Worm (Caenorhabditis elegans): ENCODE data around the gene cccp-1.

cccp-1 gene

ce11 chrIII:12428799-12429351 lies 43.8 kb upstream of the cccp-1 start:
- no peak for TF ChIP-seq hnd-1 (tag; optimal IDR thresholded peaks at IDR 0.05)
- no peak for TF ChIP-seq tbx-11 (GFP tag; IDR thresholded peaks at IDR 0.05)
- TF ChIP-seq sea-1 (GFP tag; conservative IDR thresholded peaks at IDR 0.05) = no peak
- TF ChIP-seq ceh-13 (GFP tag; optimal IDR thresholded peaks at IDR 0.05) = no peak
- no peak for TF ChIP-seq hmbx-1 (tag; optimal IDR thresholded peaks at IDR 0.05)

- peak; percentile 77 for TF ChIP-seq F13C5.2 (tag; optimal IDR thresholded peaks at IDR 0.05)
- TF ChIP-seq tra-4 (tag; optimal IDR thresholded peaks at IDR 0.05) = no peak
Measured at ce11 chrIII:12429579-12430084, 43.0 kb upstream of the cccp-1 start, which contains the start of gene snr-6. Gene snr-6, minus strand, starts transcription at chrIII:12429629.

- TF ChIP-seq flt-1 (GFP tag; IDR thresholded peaks at IDR 0.05) (no peak), hnd-1 (tag; optimal IDR thresholded peaks at IDR 0.05) (no peak), F13C5.2 (tag; optimal IDR thresholded peaks at IDR 0.05) (no peak), tbx-37 (GFP tag; conservative IDR thresholded peaks at IDR 0.05) (no peak), hmg-4 (GFP tag; optimal IDR thresholded peaks at IDR 0.05) (no peak), ets-7 (tag; optimal IDR thresholded peaks at IDR 0.05) (no peak), aly-1 (tag; optimal IDR thresholded peaks at IDR 0.05) (no peak), sea-1 (GFP tag; conservative IDR thresholded peaks at IDR 0.05) (no peak), tra-4 (tag; optimal IDR thresholded peaks at IDR 0.05) (no peak), ceh-13 (GFP tag; optimal IDR thresholded peaks at IDR 0.05) (no peak), ceh-36 (tag; optimal IDR thresholded peaks at IDR 0.05) (no peak), pes-1 (GFP tag; IDR thresholded peaks at IDR 0.05) (no peak), tbx-11 (GFP tag; IDR thresholded peaks at IDR 0.05) (no peak), scrt-1 (GFP tag; IDR thresholded peaks at IDR 0.05) (no peak), ama-1 (optimal IDR thresholded peaks at IDR 0.05) (no peak), hmbx-1 (tag; optimal IDR thresholded peaks at IDR 0.05) (no peak)
Measured at ce11 chrIII:12430209-12430608, 42.5 kb upstream of the cccp-1 start, which contains the start of gene Y49E10.16. Gene Y49E10.16, plus strand, starts transcription at chrIII:12430509.

- no peak for TF ChIP-seq flt-1 (GFP tag; IDR thresholded peaks at IDR 0.05)
- no peak for TF ChIP-seq hmg-4 (GFP tag; optimal IDR thresholded peaks at IDR 0.05)
- TF ChIP-seq ceh-13 (GFP tag; optimal IDR thresholded peaks at IDR 0.05) = no peak
Measured at ce11 chrIII:12434104-12434503, 38.6 kb upstream of the cccp-1 start, which contains the start of gene Y49E10.27. Gene Y49E10.27, plus strand, starts transcription at chrIII:12434404.

- TF ChIP-seq F13C5.2 (tag; optimal IDR thresholded peaks at IDR 0.05) = no peak
- TF ChIP-seq ets-7 (tag; optimal IDR thresholded peaks at IDR 0.05) = no peak
Measured at ce11 chrIII:12436215-12436614, 36.5 kb upstream of the cccp-1 start, which contains the start of gene fbxa-218. Gene fbxa-218, plus strand, starts transcription at chrIII:12436515.

- TF ChIP-seq sea-1 (GFP tag; conservative IDR thresholded peaks at IDR 0.05) (no peak), scrt-1 (GFP tag; IDR thresholded peaks at IDR 0.05) (no peak), ama-1 (optimal IDR thresholded peaks at IDR 0.05) (no peak), hmg-4 (GFP tag; optimal IDR thresholded peaks at IDR 0.05) (no peak), B0310.2 (tag; optimal IDR thresholded peaks at IDR 0.05) (no peak), tbx-37 (GFP tag; conservative IDR thresholded peaks at IDR 0.05) (no peak), pes-1 (GFP tag; IDR thresholded peaks at IDR 0.05) (no peak), tra-4 (tag; optimal IDR thresholded peaks at IDR 0.05) (no peak), aly-1 (tag; optimal IDR thresholded peaks at IDR 0.05) (no peak), ets-7 (tag; optimal IDR thresholded peaks at IDR 0.05) (no peak), F13C5.2 (tag; optimal IDR thresholded peaks at IDR 0.05) (no peak), tbx-11 (GFP tag; IDR thresholded peaks at IDR 0.05) (no peak), ceh-36 (tag; optimal IDR thresholded peaks at IDR 0.05) (no peak), hnd-1 (tag; optimal IDR thresholded peaks at IDR 0.05) (no peak)
Measured at ce11 chrIII:12437020-12437419, 35.7 kb upstream of the cccp-1 start.

ce11 chrIII:12439056-12439455 lies 33.6 kb upstream of the cccp-1 start:
- TF ChIP-seq tbx-11 (GFP tag; IDR thresholded peaks at IDR 0.05) (no peak), hnd-1 (tag; optimal IDR thresholded peaks at IDR 0.05) (no peak), aly-1 (tag; optimal IDR thresholded peaks at IDR 0.05) (no peak), B0310.2 (tag; optimal IDR thresholded peaks at IDR 0.05) (no peak)

- no peak for TF ChIP-seq F13C5.2 (tag; optimal IDR thresholded peaks at IDR 0.05)
- TF ChIP-seq ama-1 (optimal IDR thresholded peaks at IDR 0.05) = no peak
- TF ChIP-seq hnd-1 (tag; optimal IDR thresholded peaks at IDR 0.05) = no peak
- TF ChIP-seq hmbx-1 (tag; optimal IDR thresholded peaks at IDR 0.05) = no peak
- TF ChIP-seq ceh-13 (GFP tag; optimal IDR thresholded peaks at IDR 0.05) = no peak
- no peak for TF ChIP-seq flt-1 (GFP tag; IDR thresholded peaks at IDR 0.05)
- TF ChIP-seq pes-1 (GFP tag; IDR thresholded peaks at IDR 0.05) = no peak
- TF ChIP-seq ceh-36 (tag; optimal IDR thresholded peaks at IDR 0.05) = no peak
- no peak for TF ChIP-seq tbx-11 (GFP tag; IDR thresholded peaks at IDR 0.05)
Measured at ce11 chrIII:12443880-12444279, 28.8 kb upstream of the cccp-1 start.

ce11 chrIII:12445223-12445622 lies 27.4 kb upstream of the cccp-1 start:
- TF ChIP-seq pes-1 (GFP tag; IDR thresholded peaks at IDR 0.05) = no peak
- TF ChIP-seq F13C5.2 (tag; optimal IDR thresholded peaks at IDR 0.05) = no peak
- no peak for TF ChIP-seq aly-1 (tag; optimal IDR thresholded peaks at IDR 0.05)
